Fruit fly (Drosophila melanogaster) whole organism, embryonic: ENCODE results near the gene Mocs2A.

Experiments
- Adf1 ChIP-seq: fragments of 200-800 bp; sonication (Bioruptor generic); IDR thresholded peaks from 2 replicates; pipeline ENCODE4 v1.3.6; 2022; ENCODE audit warnings: missing biosample characterization, missing genetic modification characterization
- BEAF-32 ChIP-seq: fragments of 200-800 bp; sonication (Bioruptor generic); optimal IDR thresholded peaks from 3 replicates; lab custom pipeline; 2017; ENCODE audit warnings: missing biosample characterization, missing genetic modification characterization, mild to moderate bottlenecking, moderate library complexity, missing genetic modification reagents
- CG11085 ChIP-seq: fragments of 200-800 bp; sonication (Bioruptor generic); IDR thresholded peaks from 2 replicates; pipeline ENCODE4 v1.3.6; 2022; ENCODE audit warnings: missing biosample characterization, missing genetic modification characterization
- CG11247 ChIP-seq: fragments of 200-800 bp; sonication (Bioruptor generic); IDR thresholded peaks from 2 replicates; pipeline ENCODE4 v1.3.6; 2022; ENCODE audit warnings: missing biosample characterization, missing genetic modification characterization
- CG11560 ChIP-seq: fragments of 200-800 bp; sonication (Bioruptor generic); IDR thresholded peaks from 3 replicates; pipeline ENCODE4 v1.3.6; 2022; ENCODE audit warnings: missing biosample characterization, missing genetic modification characterization
- CG1233 ChIP-seq: fragments of 200-800 bp; sonication (Bioruptor generic); optimal IDR thresholded peaks from 4 replicates; lab custom pipeline; 2018; ENCODE audit warnings: missing biosample characterization, mild to moderate bottlenecking, missing genetic modification characterization
- CG14050 ChIP-seq: fragments of 200-800 bp; sonication (Bioruptor generic); IDR thresholded peaks from 3 replicates; pipeline ENCODE4 v1.3.6; 2022; ENCODE audit warnings: missing biosample characterization, missing genetic modification characterization
- CG14860 ChIP-seq: fragments of 200-800 bp; sonication (Bioruptor generic); IDR thresholded peaks from 3 replicates; pipeline ENCODE4 v1.3.6; 2022; ENCODE audit warnings: missing biosample characterization, missing genetic modification characterization; ENCODE audit not compliant: partially characterized antibody
- CG15073 ChIP-seq: fragments of 200-800 bp; sonication (Bioruptor generic); optimal IDR thresholded peaks from 2 replicates; lab custom pipeline; 2016; ENCODE audit warnings: missing biosample characterization, missing genetic modification characterization
- CG17385 ChIP-seq: fragments of 200-800 bp; sonication (Bioruptor generic); optimal IDR thresholded peaks from 3 replicates; lab custom pipeline; 2018; ENCODE audit warnings: missing biosample characterization, mild to moderate bottlenecking, missing genetic modification characterization
- CG18619 ChIP-seq: fragments of 200-800 bp; sonication (Bioruptor generic); optimal IDR thresholded peaks from 3 replicates; lab custom pipeline; 2017; ENCODE audit warnings: missing biosample characterization, mild to moderate bottlenecking, missing genetic modification characterization
- CG2712 ChIP-seq: fragments of 200-800 bp; optimal IDR thresholded peaks from 3 replicates; lab custom pipeline; 2019; ENCODE audit warnings: missing biosample characterization, mild to moderate bottlenecking, missing genetic modification characterization, moderate library complexity
- CG2889 ChIP-seq: fragments of 200-800 bp; sonication (Bioruptor generic); IDR thresholded peaks from 3 replicates; pipeline ENCODE4 v1.3.6; 2022; ENCODE audit warnings: missing biosample characterization, missing genetic modification characterization
- CG31441 ChIP-seq: fragments of 200-800 bp; sonication (Bioruptor generic); IDR thresholded peaks from 2 replicates; pipeline ENCODE4 v1.3.6; 2022; ENCODE audit warnings: missing biosample characterization, missing genetic modification characterization
- CG3407 ChIP-seq: fragments of 200-800 bp; sonication (Bioruptor generic); optimal IDR thresholded peaks from 2 replicates; lab custom pipeline; 2018; ENCODE audit warnings: missing biosample characterization, mild to moderate bottlenecking, missing genetic modification characterization
- CG8290 ChIP-seq, 3 experiments: fragments of 200-800 bp; sonication (Bioruptor generic); optimal IDR thresholded peaks; 2 replicates each; lab custom pipeline; 2016 to 2019; ENCODE audit warnings: missing biosample characterization in 3 of 3, missing genetic modification characterization in 3 of 3, mild to moderate bottlenecking in 2 of 3, moderate library complexity in 1 of 3
- Deaf1 ChIP-seq: fragments of 200-800 bp; optimal IDR thresholded peaks from 3 replicates; lab custom pipeline; 2019; ENCODE audit warnings: missing biosample characterization, mild to moderate bottlenecking, missing genetic modification characterization, moderate library complexity
- E2f1 ChIP-seq: fragments of 200-800 bp; sonication (Bioruptor generic); IDR thresholded peaks from 2 replicates; pipeline ENCODE4 v1.3.6; 2022; ENCODE audit warnings: missing biosample characterization, missing genetic modification characterization
- Ets65A ChIP-seq: fragments of 200-800 bp; sonication (Bioruptor generic); peaks from one replicate; lab custom pipeline; 2016; ENCODE audit warnings: missing biosample characterization, missing genetic modification characterization
- HLHmδ ChIP-seq: fragments of 200-800 bp; sonication (Bioruptor generic); optimal IDR thresholded peaks from 2 replicates; lab custom pipeline; 2018; ENCODE audit warnings: missing biosample characterization, mild to moderate bottlenecking, missing genetic modification characterization, moderate library complexity
- Hmr ChIP-seq: fragments of 200-800 bp; sonication (Bioruptor generic); optimal IDR thresholded peaks from 3 replicates; lab custom pipeline; 2017; ENCODE audit warnings: mild to moderate bottlenecking, missing biosample characterization, missing genetic modification reagents, missing genetic modification characterization
- Med ChIP-seq: fragments of 200-800 bp; sonication (Bioruptor generic); peaks from one replicate; lab custom pipeline; 2016; ENCODE audit warnings: missing biosample characterization, missing genetic modification characterization, mild to moderate bottlenecking, inconsistent platforms, moderate library complexity
- NC2β ChIP-seq: fragments of 200-800 bp; sonication (Bioruptor generic); optimal IDR thresholded peaks from 2 replicates; lab custom pipeline; 2016; ENCODE audit warnings: missing biosample characterization, missing genetic modification characterization
- NfI ChIP-seq: fragments of 200-800 bp; sonication (Bioruptor generic); optimal IDR thresholded peaks from 3 replicates; lab custom pipeline; 2018; ENCODE audit warnings: missing biosample characterization, mild to moderate bottlenecking, missing genetic modification characterization, moderate library complexity
- Ptx1 ChIP-seq: fragments of 200-800 bp; sonication (Bioruptor generic); IDR thresholded peaks from 2 replicates; pipeline ENCODE4 v1.3.6; 2022; ENCODE audit warnings: missing biosample characterization, missing genetic modification characterization
- Sox100B ChIP-seq: fragments of 200-800 bp; sonication (Bioruptor generic); optimal IDR thresholded peaks from 3 replicates; lab custom pipeline; 2018; ENCODE audit warnings: missing biosample characterization, mild to moderate bottlenecking, missing genetic modification characterization
- YL-1 ChIP-seq: fragments of 200-800 bp; sonication (Bioruptor generic); optimal IDR thresholded peaks from 3 replicates; lab custom pipeline; 2017; ENCODE audit warnings: missing biosample characterization, mild to moderate bottlenecking, missing genetic modification characterization
- bbx ChIP-seq: fragments of 200-800 bp; sonication (Bioruptor generic); IDR thresholded peaks from 2 replicates; pipeline ENCODE4 v1.3.6; 2022; ENCODE audit warnings: missing biosample characterization, missing genetic modification characterization; ENCODE audit not compliant: partially characterized antibody
- bcd ChIP-seq: fragments of 200-800 bp; sonication (Bioruptor generic); optimal IDR thresholded peaks from 2 replicates; lab custom pipeline; 2017; ENCODE audit warnings: missing biosample characterization, mild to moderate bottlenecking, missing genetic modification characterization
- en ChIP-seq: fragments of 200-800 bp; sonication (Bioruptor generic); optimal IDR thresholded peaks from 2 replicates; lab custom pipeline; 2016; ENCODE audit warnings: missing biosample characterization, missing genetic modification characterization
- esg ChIP-seq: fragments of 200-800 bp; sonication (Bioruptor generic); conservative IDR thresholded peaks from 2 replicates; pipeline ENCODE4 v1.3.6; 2022; ENCODE audit warnings: missing biosample characterization, missing genetic modification characterization
- ewg ChIP-seq: fragments of 200-800 bp; sonication (Bioruptor generic); optimal IDR thresholded peaks from 3 replicates; lab custom pipeline; 2017; ENCODE audit warnings: mild to moderate bottlenecking, missing biosample characterization, missing genetic modification reagents, missing genetic modification characterization
- fu2 ChIP-seq: fragments of 200-800 bp; sonication (Bioruptor generic); optimal IDR thresholded peaks from 2 replicates; lab custom pipeline; 2016; ENCODE audit warnings: missing biosample characterization, missing genetic modification characterization
- gce ChIP-seq: fragments of 200-800 bp; sonication (Bioruptor generic); IDR thresholded peaks from 3 replicates; pipeline ENCODE4 v1.3.6; 2022; ENCODE audit warnings: missing biosample characterization, missing genetic modification characterization
- gsb ChIP-seq: fragments of 200-800 bp; sonication (Bioruptor generic); IDR thresholded peaks from 2 replicates; pipeline ENCODE4 v1.3.6; 2022; ENCODE audit warnings: missing biosample characterization, missing genetic modification characterization
- klu ChIP-seq: fragments of 200-800 bp; sonication (Bioruptor generic); IDR thresholded peaks from 2 replicates; pipeline ENCODE4 v1.3.6; 2022; ENCODE audit warnings: missing biosample characterization, missing genetic modification characterization
- knrl ChIP-seq: fragments of 200-800 bp; sonication (Bioruptor generic); IDR thresholded peaks from 3 replicates; pipeline ENCODE4 v1.3.6; 2022; ENCODE audit warnings: missing biosample characterization, missing genetic modification characterization; ENCODE audit not compliant: partially characterized antibody
- nom ChIP-seq: fragments of 200-800 bp; sonication (Bioruptor generic); optimal IDR thresholded peaks from 2 replicates; lab custom pipeline; 2017; ENCODE audit warnings: missing biosample characterization, missing genetic modification characterization, mild to moderate bottlenecking, moderate library complexity, missing genetic modification reagents
- oc ChIP-seq: fragments of 200-800 bp; sonication (Bioruptor generic); optimal IDR thresholded peaks from 2 replicates; lab custom pipeline; 2018; ENCODE audit warnings: missing biosample characterization, mild to moderate bottlenecking, missing genetic modification characterization, moderate library complexity
- onecut ChIP-seq: fragments of 200-800 bp; sonication (Bioruptor generic); IDR thresholded peaks from 2 replicates; pipeline ENCODE4 v1.3.6; 2022; ENCODE audit warnings: missing biosample characterization, missing genetic modification characterization
- sens ChIP-seq: fragments of 200-800 bp; sonication (Bioruptor generic); peaks from one replicate; lab custom pipeline; 2016; ENCODE audit warnings: missing biosample characterization, missing genetic modification characterization
- sim ChIP-seq: fragments of 200-800 bp; sonication (Bioruptor generic); IDR thresholded peaks from 2 replicates; pipeline ENCODE4 v1.3.6; 2022; ENCODE audit warnings: missing biosample characterization, missing genetic modification characterization
- so ChIP-seq: fragments of 200-800 bp; sonication (Bioruptor generic); IDR thresholded peaks from 3 replicates; pipeline ENCODE4 v1.3.6; 2022; ENCODE audit warnings: missing biosample characterization, missing genetic modification characterization
- tin ChIP-seq: fragments of 200-800 bp; sonication (Bioruptor generic); optimal IDR thresholded peaks from 3 replicates; lab custom pipeline; 2016; ENCODE audit warnings: missing biosample characterization, missing genetic modification characterization
- tio ChIP-seq: fragments of 200-800 bp; sonication (Bioruptor generic); optimal IDR thresholded peaks from 2 replicates; lab custom pipeline; 2017; ENCODE audit warnings: missing biosample characterization, missing genetic modification characterization, inconsistent platforms
- tna ChIP-seq: fragments of 200-800 bp; sonication (Bioruptor generic); IDR thresholded peaks from 2 replicates; pipeline ENCODE4 v1.3.6; 2022; ENCODE audit warnings: missing biosample characterization, missing genetic modification characterization; ENCODE audit not compliant: partially characterized antibody
- vnd ChIP-seq: fragments of 200-800 bp; sonication (Bioruptor generic); IDR thresholded peaks from 3 replicates; pipeline ENCODE4 v1.3.6; 2022; ENCODE audit warnings: missing biosample characterization, missing genetic modification characterization; ENCODE audit not compliant: partially characterized antibody
- z ChIP-seq: fragments of 200-800 bp; sonication (Bioruptor generic); IDR thresholded peaks from 3 replicates; pipeline ENCODE4 v1.3.6; 2022; ENCODE audit warnings: missing biosample characterization, missing genetic modification characterization
- zfh1 ChIP-seq: fragments of 200-800 bp; sonication (Bioruptor generic); IDR thresholded peaks from 3 replicates; pipeline ENCODE4 v1.3.6; 2022; ENCODE audit warnings: missing biosample characterization, missing genetic modification characterization

Gene Mocs2A

DNA sequence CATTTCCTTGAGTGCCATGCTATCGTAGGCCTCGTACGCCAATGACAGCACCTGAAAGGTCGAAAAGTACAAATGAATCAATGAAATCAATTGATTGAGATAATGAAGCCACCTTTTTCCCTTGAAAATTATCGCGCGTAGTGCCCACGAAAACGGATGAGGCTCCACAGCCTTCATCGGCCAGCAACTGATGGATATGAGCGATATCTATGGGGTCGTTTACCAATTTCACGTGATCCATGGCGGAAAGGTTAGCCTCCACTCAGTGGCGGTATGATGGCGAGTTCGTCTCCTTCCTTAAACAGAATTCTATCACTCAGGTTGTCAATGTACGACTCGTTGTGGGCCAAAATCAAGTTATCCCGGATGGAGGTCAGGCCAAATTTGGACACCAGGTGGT is 336 bp downstream of the Mocs2A start (continued):
- no peak for TF ChIP-seq oc (tag; lab: Kevin White, UChicago)
- TF ChIP-seq fu2 (GFP tag; lab: Kevin White, UChicago): no peak
- no peak for TF ChIP-seq esg (GFP tag; lab: Robert Waterston, UW)
- no peak for TF ChIP-seq CG15073
- TF ChIP-seq en: no peak
- peak; percentile 4 for TF ChIP-seq Ets65A (GFP tag; lab: Kevin White, UChicago)
- TF ChIP-seq nom (GFP tag; lab: Kevin White, UChicago): no peak
- no peak for TF ChIP-seq so (GFP tag; lab: Robert Waterston, UW)
- TF ChIP-seq CG8290 (GFP tag; optimal IDR thresholded peaks at IDR 0.05; lab: Kevin White, UChicago): no peak
- TF ChIP-seq CG8290 (tag; optimal IDR thresholded peaks at IDR 0.05; lab: Kevin White, UChicago): no peak
- TF ChIP-seq Deaf1 (tag; lab: Kevin White, UChicago): no peak
- 0 out of 2 replicates have a peak, but pooled peaks have one; percentile 7 for TF ChIP-seq CG11247 (GFP tag; lab: Robert Waterston, UW)

DNA sequence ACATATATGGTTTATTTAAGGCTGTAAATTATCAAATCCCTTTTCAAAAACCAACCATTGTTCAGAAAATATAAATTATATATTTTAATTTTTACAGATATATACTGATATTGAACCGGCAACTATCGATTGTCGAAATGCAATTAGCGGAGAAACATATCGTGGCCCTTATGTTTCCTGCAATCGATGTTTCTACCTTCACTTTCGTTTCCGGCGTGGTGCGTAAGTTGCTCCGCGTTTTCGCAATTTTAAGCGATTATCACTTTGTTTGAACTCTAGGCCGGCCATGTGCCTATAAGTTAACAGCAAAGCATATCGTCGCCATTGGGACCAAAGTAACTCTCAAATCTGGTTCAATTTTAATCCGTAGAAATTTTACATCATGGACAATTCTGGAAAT is 3.9 kb downstream of the Mocs2A start, which contains the start of gene vig2:
vig2 (plus strand) TSS at position 112 of the 400 bp plus-strand sequence.
- TF ChIP-seq CG17385 (peak; percentile 60), CG14860 (GFP tag; lab: Robert Waterston, UW) (peak; percentile 84), Med (peak; percentile 92), CG2712 (peak; percentile 15), CG11085 (GFP tag; lab: Robert Waterston, UW) (peak; percentile 93), Hmr (GFP tag; lab: Kevin White, UChicago) (peak; percentile 60), YL-1 (peak; percentile 36), NC2β (peak; percentile 22), CG18619 (GFP tag; lab: Kevin White, UChicago) (peak; percentile 71), tna (GFP tag; lab: Robert Waterston, UW) (peak; percentile 74), vnd (GFP tag; lab: Robert Waterston, UW) (peak; percentile 85), zfh1 (GFP tag; lab: Robert Waterston, UW) (peak; percentile 78), Adf1 (peak; percentile 28), E2f1 (peak; percentile 67), sens (GFP tag; lab: Kevin White, UChicago) (peak; percentile 78), CG31441 (GFP tag; lab: Robert Waterston, UW) (0 out of 2 replicates have a peak, but pooled peaks have one; percentile 13), bcd (GFP tag; lab: Kevin White, UChicago) (peak; percentile 72), tin (GFP tag; lab: Kevin White, UChicago) (peak; percentile 3), NfI (peak; percentile 81), CG14050 (GFP tag; lab: Robert Waterston, UW) (peak; percentile 65; the same call in 2 of the 3 replicates), Sox100B (GFP tag; lab: Kevin White, UChicago) (peak; percentile 39), gsb (GFP tag; lab: Robert Waterston, UW) (peak; percentile 49; the same call in 1 of the 2 replicates), klu (GFP tag; lab: Robert Waterston, UW) (0 out of 2 replicates have a peak, but pooled peaks have one; percentile 38), knrl (peak; percentile 89), CG1233 (GFP tag; lab: Kevin White, UChicago) (peak; percentile 66), CG2889 (GFP tag; lab: Robert Waterston, UW) (peak; percentile 63; the same call in 2 of the 3 replicates), gce (peak; percentile 75; the same call in 2 of the 3 replicates), sim (GFP tag; lab: Robert Waterston, UW) (peak; percentile 54; the same call in 1 of the 2 replicates), BEAF-32 (peak; percentile 71), CG3407 (GFP tag; lab: Kevin White, UChicago) (peak; percentile 12), Ptx1 (GFP tag; lab: Robert Waterston, UW) (peak; percentile 70), tio (GFP tag; lab: Kevin White, UChicago) (peak; percentile 1), bbx (GFP tag; lab: Robert Waterston, UW) (peak; percentile 92), z (GFP tag; lab: Robert Waterston, UW) (0 out of 3 replicates have a peak, but pooled peaks have one; percentile 33), ewg (peak; percentile 22), CG11560 (tag; lab: Robert Waterston, UW) (peak; percentile 24; the same call in 1 of the 3 replicates), HLHmδ (peak; percentile 72), onecut (GFP tag; lab: Robert Waterston, UW) (peak; percentile 84)
